Fruit fly (Drosophila melanogaster) whole organism, embryonic: ENCODE results near the gene wdb.
A peak's percentile ranks its signal among the peaks of the same experiment; 100 is the strongest.

Source experiments
- Atf3 ChIP-seq: fragments of 200-800 bp; sonication (Bioruptor generic); optimal IDR thresholded peaks from 3 replicates; lab custom pipeline; 2016; ENCODE audit warnings: missing biosample characterization, missing genetic modification characterization
- Bdp1 ChIP-seq: fragments of 200-800 bp; sonication (Bioruptor generic); optimal IDR thresholded peaks from 3 replicates; lab custom pipeline; 2016; ENCODE audit warnings: missing biosample characterization, missing genetic modification characterization
- BtbVII ChIP-seq: fragments of 200-800 bp; sonication (Bioruptor generic); optimal IDR thresholded peaks from 3 replicates; lab custom pipeline; 2017; ENCODE audit warnings: missing biosample characterization, mild to moderate bottlenecking, missing genetic modification characterization
- CG10274 ChIP-seq: fragments of 200-800 bp; sonication (Bioruptor generic); optimal IDR thresholded peaks from 3 replicates; lab custom pipeline; 2017; ENCODE audit warnings: missing biosample characterization, mild to moderate bottlenecking, missing genetic modification characterization
- CG11093 ChIP-seq: fragments of 200-800 bp; sonication (Bioruptor generic); IDR thresholded peaks from 3 replicates; pipeline ENCODE4 v1.3.6; 2022; ENCODE audit warnings: missing biosample characterization, missing genetic modification characterization
- CG12744 ChIP-seq: fragments of 200-800 bp; sonication (Bioruptor generic); optimal IDR thresholded peaks from 2 replicates; lab custom pipeline; 2016; ENCODE audit warnings: missing biosample characterization, missing genetic modification characterization
- CG13424 ChIP-seq: fragments of 200-800 bp; sonication (Bioruptor generic); optimal IDR thresholded peaks from 2 replicates; lab custom pipeline; 2019; ENCODE audit warnings: missing biosample characterization, mild to moderate bottlenecking, missing genetic modification characterization, moderate library complexity
- CG13624 ChIP-seq: fragments of 200-800 bp; sonication (Bioruptor generic); optimal IDR thresholded peaks from 2 replicates; lab custom pipeline; 2016; ENCODE audit warnings: missing biosample characterization, missing genetic modification characterization
- CG14441 ChIP-seq: fragments of 200-800 bp; sonication (Bioruptor generic); IDR thresholded peaks from 2 replicates; pipeline ENCODE4 v1.3.6; 2022; ENCODE audit warnings: missing biosample characterization, missing genetic modification characterization
- CG15514 ChIP-seq: fragments of 200-800 bp; sonication (Bioruptor generic); optimal IDR thresholded peaks from 3 replicates; lab custom pipeline; 2017; ENCODE audit warnings: missing biosample characterization, missing genetic modification characterization, mild to moderate bottlenecking, moderate library complexity, missing genetic modification reagents
- CG15601 ChIP-seq: fragments of 200-800 bp; sonication (Bioruptor generic); optimal IDR thresholded peaks from 3 replicates; lab custom pipeline; 2019; ENCODE audit warnings: missing biosample characterization, mild to moderate bottlenecking, missing genetic modification characterization, moderate library complexity
- CG1603 ChIP-seq: fragments of 200-800 bp; sonication (Bioruptor generic); optimal IDR thresholded peaks from 2 replicates; lab custom pipeline; 2019; ENCODE audit warnings: missing biosample characterization, mild to moderate bottlenecking, missing genetic modification characterization, moderate library complexity
- CG16863 ChIP-seq: fragments of 200-800 bp; sonication (Bioruptor generic); optimal IDR thresholded peaks from 3 replicates; lab custom pipeline; 2016; ENCODE audit warnings: missing biosample characterization, missing genetic modification characterization
- CG18476 ChIP-seq: fragments of 200-800 bp; sonication (Bioruptor generic); optimal IDR thresholded peaks from 2 replicates; lab custom pipeline; 2016; ENCODE audit warnings: missing biosample characterization, mild to moderate bottlenecking, missing genetic modification characterization
- CG32532 ChIP-seq: fragments of 200-800 bp; sonication (Bioruptor generic); IDR thresholded peaks from 2 replicates; pipeline ENCODE4 v1.3.6; 2022; ENCODE audit warnings: missing biosample characterization, missing genetic modification characterization
- CG4820 ChIP-seq: fragments of 200-800 bp; sonication (Bioruptor generic); optimal IDR thresholded peaks from 3 replicates; lab custom pipeline; 2016; ENCODE audit warnings: missing biosample characterization, missing genetic modification characterization
- CG5245 ChIP-seq: fragments of 200-800 bp; sonication (Bioruptor generic); optimal IDR thresholded peaks from 3 replicates; lab custom pipeline; 2016; ENCODE audit warnings: missing biosample characterization, missing genetic modification characterization
- CG6272 ChIP-seq: fragments of 200-800 bp; sonication (Bioruptor generic); IDR thresholded peaks from 2 replicates; pipeline ENCODE4 v1.3.6; 2022; ENCODE audit warnings: missing biosample characterization, missing genetic modification characterization
- CG7357 ChIP-seq: fragments of 200-800 bp; sonication (Bioruptor generic); IDR thresholded peaks from 3 replicates; pipeline ENCODE4 v1.3.6; 2022; ENCODE audit warnings: missing biosample characterization, missing genetic modification characterization
- Dad ChIP-seq: fragments of 200-800 bp; sonication (Bioruptor generic); optimal IDR thresholded peaks from 3 replicates; lab custom pipeline; 2016; ENCODE audit warnings: missing biosample characterization, missing genetic modification characterization
- ERR ChIP-seq: fragments of 200-800 bp; sonication (Bioruptor generic); optimal IDR thresholded peaks from 2 replicates; lab custom pipeline; 2016; ENCODE audit warnings: missing biosample characterization, missing genetic modification characterization
- Ets97D ChIP-seq: fragments of 200-800 bp; sonication (Bioruptor generic); optimal IDR thresholded peaks from 3 replicates; lab custom pipeline; 2016; ENCODE audit warnings: missing biosample characterization, missing genetic modification characterization
- Fer2 ChIP-seq: fragments of 200-800 bp; sonication (Bioruptor generic); optimal IDR thresholded peaks from 2 replicates; lab custom pipeline; 2018; ENCODE audit warnings: missing biosample characterization, mild to moderate bottlenecking, missing genetic modification characterization, moderate library complexity
- Fer3 ChIP-seq: fragments of 200-800 bp; sonication (Bioruptor generic); optimal IDR thresholded peaks from 2 replicates; lab custom pipeline; 2018; ENCODE audit warnings: missing biosample characterization, mild to moderate bottlenecking, missing genetic modification characterization, moderate library complexity
- HmgZ ChIP-seq: fragments of 200-800 bp; sonication (Bioruptor generic); optimal IDR thresholded peaks from 2 replicates; lab custom pipeline; 2018; ENCODE audit warnings: missing biosample characterization, mild to moderate bottlenecking, missing genetic modification characterization
- Hsf ChIP-seq: fragments of 200-800 bp; sonication (Bioruptor generic); optimal IDR thresholded peaks from 3 replicates; lab custom pipeline; 2016; ENCODE audit warnings: missing biosample characterization, missing genetic modification characterization
- NK7.1 ChIP-seq: fragments of 200-800 bp; sonication (Bioruptor generic); optimal IDR thresholded peaks from 3 replicates; lab custom pipeline; 2016; ENCODE audit warnings: missing biosample characterization, missing genetic modification characterization
- NfI ChIP-seq: fragments of 200-800 bp; sonication (Bioruptor generic); optimal IDR thresholded peaks from 3 replicates; lab custom pipeline; 2018; ENCODE audit warnings: missing biosample characterization, mild to moderate bottlenecking, missing genetic modification characterization, moderate library complexity
- Six4 ChIP-seq: fragments of 200-800 bp; sonication (Bioruptor generic); optimal IDR thresholded peaks from 2 replicates; lab custom pipeline; 2016; ENCODE audit warnings: missing biosample characterization, missing genetic modification characterization
- Trl ChIP-seq, 3 experiments: fragments of >200 bp in 2 of 3; fragments of 200-800 bp in 1 of 3; sonication (Bioruptor generic) in 1 of 3; optimal IDR thresholded peaks; 2 replicates in 1 of 3; 3 replicates in 2 of 3; lab custom pipeline; 2016 to 2017; ENCODE audit warnings: missing biosample characterization in 1 of 3, missing genetic modification characterization in 1 of 3
- ab ChIP-seq: fragments of 200-800 bp; sonication (Bioruptor generic); optimal IDR thresholded peaks from 2 replicates; lab custom pipeline; 2016; ENCODE audit warnings: missing biosample characterization, missing genetic modification characterization
- az2 ChIP-seq: fragments of 200-800 bp; sonication (Bioruptor generic); optimal IDR thresholded peaks from 3 replicates; lab custom pipeline; 2016; ENCODE audit warnings: missing biosample characterization, missing genetic modification characterization
- bcd ChIP-seq: fragments of 200-800 bp; sonication (Bioruptor generic); optimal IDR thresholded peaks from 2 replicates; lab custom pipeline; 2017; ENCODE audit warnings: missing biosample characterization, mild to moderate bottlenecking, missing genetic modification characterization
- cg ChIP-seq: fragments of 200-800 bp; sonication (Bioruptor generic); optimal IDR thresholded peaks from 3 replicates; lab custom pipeline; 2019; ENCODE audit warnings: missing biosample characterization, mild to moderate bottlenecking, missing genetic modification characterization, moderate library complexity
- croc ChIP-seq: fragments of 200-800 bp; sonication (Bioruptor generic); conservative IDR thresholded peaks from 3 replicates; pipeline ENCODE4 v1.3.6; 2022; ENCODE audit warnings: missing biosample characterization, missing genetic modification characterization
- crp ChIP-seq, 2 experiments: fragments of 200-800 bp; sonication (Bioruptor generic); optimal IDR thresholded peaks; 2 replicates in 1 of 2; 3 replicates in 1 of 2; lab custom pipeline; 2017; ENCODE audit warnings: missing biosample characterization in 2 of 2, missing genetic modification characterization in 2 of 2, mild to moderate bottlenecking in 1 of 2, moderate library complexity in 1 of 2
- fd64A ChIP-seq: fragments of 200-800 bp; sonication (Bioruptor generic); optimal IDR thresholded peaks from 3 replicates; lab custom pipeline; 2018; ENCODE audit warnings: missing biosample characterization, mild to moderate bottlenecking, missing genetic modification characterization
- gcm2 ChIP-seq: fragments of 200-800 bp; sonication (Bioruptor generic); optimal IDR thresholded peaks from 2 replicates; lab custom pipeline; 2016; ENCODE audit warnings: missing biosample characterization, missing genetic modification characterization
- insv ChIP-seq, 2 experiments: fragments of 200-800 bp; sonication (Bioruptor generic); optimal IDR thresholded peaks; 3 replicates each; lab custom pipeline; 2016 to 2018; ENCODE audit warnings: missing biosample characterization in 2 of 2, missing genetic modification characterization in 2 of 2
- lbe ChIP-seq: fragments of 200-800 bp; sonication (Bioruptor generic); optimal IDR thresholded peaks from 2 replicates; lab custom pipeline; 2016; ENCODE audit warnings: missing biosample characterization, mild to moderate bottlenecking, missing genetic modification characterization
- lilli ChIP-seq: fragments of 200-800 bp; sonication (Bioruptor generic); optimal IDR thresholded peaks from 3 replicates; lab custom pipeline; 2016; ENCODE audit warnings: missing biosample characterization, missing genetic modification characterization
- mld ChIP-seq: fragments of 200-800 bp; sonication (Bioruptor generic); IDR thresholded peaks from 3 replicates; pipeline ENCODE4 v1.3.6; 2022; ENCODE audit warnings: missing biosample characterization, missing genetic modification characterization; ENCODE audit not compliant: partially characterized antibody
- pzg ChIP-seq: fragments of 200-800 bp; sonication (Bioruptor generic); optimal IDR thresholded peaks from 3 replicates; lab custom pipeline; 2018; ENCODE audit warnings: missing biosample characterization, mild to moderate bottlenecking, missing genetic modification characterization, moderate library complexity
- repo ChIP-seq: fragments of 200-800 bp; sonication (Bioruptor generic); optimal IDR thresholded peaks from 2 replicates; lab custom pipeline; 2016; ENCODE audit warnings: missing biosample characterization, missing genetic modification characterization
- salm ChIP-seq: fragments of 200-800 bp; sonication (Bioruptor generic); optimal IDR thresholded peaks from 2 replicates; lab custom pipeline; 2018; ENCODE audit warnings: missing biosample characterization, mild to moderate bottlenecking, missing genetic modification characterization
- sens ChIP-seq: fragments of 200-800 bp; sonication (Bioruptor generic); peaks from one replicate; lab custom pipeline; 2016; ENCODE audit warnings: missing biosample characterization, missing genetic modification characterization
- slou ChIP-seq: fragments of 200-800 bp; sonication (Bioruptor generic); optimal IDR thresholded peaks from 3 replicates; lab custom pipeline; 2016; ENCODE audit warnings: missing biosample characterization, missing genetic modification characterization
- ssp ChIP-seq: fragments of 200-800 bp; sonication (Bioruptor generic); IDR thresholded peaks from 2 replicates; pipeline ENCODE4 v1.3.6; 2022; ENCODE audit warnings: missing biosample characterization, missing genetic modification characterization
- tup ChIP-seq: fragments of 200-800 bp; sonication (Bioruptor generic); optimal IDR thresholded peaks from 2 replicates; lab custom pipeline; 2016; ENCODE audit warnings: missing biosample characterization, mild to moderate bottlenecking, missing genetic modification characterization, moderate library complexity
- vfl ChIP-seq: fragments of 200-800 bp; sonication (Bioruptor generic); optimal IDR thresholded peaks from 2 replicates; lab custom pipeline; 2016; ENCODE audit warnings: missing biosample characterization, missing genetic modification characterization

wdb gene

dm6 chr3R:27581890-27582487 lies at the start of gene wdb (continued):
- TF ChIP-seq BtbVII (GFP tag; lab: Kevin White, UChicago): no peak
- no peak for TF ChIP-seq Trl (optimal IDR thresholded peaks at IDR 0.05; lab: Kevin White, UChicago)
- peak; percentile 50 for TF ChIP-seq Trl (GFP tag; optimal IDR thresholded peaks at IDR 0.05; lab: Kevin White, UChicago)
- TF ChIP-seq vfl: peak; percentile 52
- peak; percentile 28 for TF ChIP-seq CG4820 (GFP tag; lab: Kevin White, UChicago)
- TF ChIP-seq Dad (GFP tag; lab: Kevin White, UChicago): peak; percentile 47
- peak; percentile 29 for TF ChIP-seq repo (GFP tag; lab: Kevin White, UChicago)
- TF ChIP-seq CG18476 (GFP tag; lab: Kevin White, UChicago): peak; percentile 42
- peak; percentile 45 for TF ChIP-seq az2 (GFP tag; lab: Kevin White, UChicago)
- TF ChIP-seq CG14441 (GFP tag; lab: Robert Waterston, UW): no peak
- TF ChIP-seq CG15514: peak; percentile 16
- peak; percentile 27 for TF ChIP-seq Hsf (GFP tag; lab: Kevin White, UChicago)
- no peak for TF ChIP-seq CG1603 (tag; lab: Kevin White, UChicago)
- TF ChIP-seq tup (GFP tag; lab: Kevin White, UChicago): no peak
- peak; percentile 51 for TF ChIP-seq CG13624 (GFP tag; lab: Kevin White, UChicago)
- TF ChIP-seq CG5245 (GFP tag; lab: Kevin White, UChicago): peak; percentile 32
- TF ChIP-seq Six4 (GFP tag; lab: Kevin White, UChicago): peak; percentile 24
- peak; percentile 36 for TF ChIP-seq pzg (GFP tag; lab: Kevin White, UChicago)
- peak; percentile 62 for TF ChIP-seq NfI (GFP tag; lab: Kevin White, UChicago)
- TF ChIP-seq ERR (GFP tag; lab: Kevin White, UChicago): peak; percentile 15
- no peak for TF ChIP-seq CG10274 (GFP tag; lab: Kevin White, UChicago)
- peak; percentile 8 for TF ChIP-seq Ets97D (GFP tag; lab: Kevin White, UChicago)
- TF ChIP-seq lbe (GFP tag; lab: Kevin White, UChicago): peak; percentile 10
- peak; percentile 83 for TF ChIP-seq Atf3 (GFP tag; lab: Kevin White, UChicago)
- TF ChIP-seq insv (GFP tag; optimal IDR thresholded peaks at IDR 0.05; lab: Kevin White, UChicago): peak in 1 of 2 experiments; percentile 48
- TF ChIP-seq Fer3: peak; percentile 65
- no peak for TF ChIP-seq mld (GFP tag; lab: Robert Waterston, UW)
- TF ChIP-seq salm: no peak
- TF ChIP-seq slou: peak; percentile 9
- TF ChIP-seq CG13424 (tag; lab: Kevin White, UChicago): peak; percentile 31
- TF ChIP-seq crp (GFP tag; optimal IDR thresholded peaks at IDR 0.05; lab: Kevin White, UChicago): no peak
- TF ChIP-seq fd64A: no peak
- TF ChIP-seq CG32532 (GFP tag; lab: Robert Waterston, UW): no peak
- TF ChIP-seq CG15601 (tag; lab: Kevin White, UChicago): no peak
- peak; percentile 24 for TF ChIP-seq cg (GFP tag; lab: Kevin White, UChicago)
- peak; percentile 54 for TF ChIP-seq bcd (GFP tag; lab: Kevin White, UChicago)
- TF ChIP-seq sens (GFP tag; lab: Kevin White, UChicago): peak; percentile 81
- TF ChIP-seq CG16863 (GFP tag; lab: Kevin White, UChicago): peak; percentile 31
- TF ChIP-seq HmgZ (tag; lab: Kevin White, UChicago): peak; percentile 22
- no peak for TF ChIP-seq ab (GFP tag; lab: Kevin White, UChicago)
- TF ChIP-seq gcm2 (GFP tag; lab: Kevin White, UChicago): peak; percentile 15
- TF ChIP-seq Fer2 (tag; lab: Kevin White, UChicago): peak; percentile 38
- TF ChIP-seq croc (GFP tag; lab: Robert Waterston, UW): no peak
- peak; percentile 73 for TF ChIP-seq lilli (GFP tag; lab: Kevin White, UChicago)
- TF ChIP-seq CG11093: peak; percentile 52; the same call in 2 of the 3 replicates
- TF ChIP-seq NK7.1 (GFP tag; lab: Kevin White, UChicago): peak; percentile 10
- peak; percentile 56 for TF ChIP-seq CG12744
- no peak for TF ChIP-seq ssp (GFP tag; lab: Robert Waterston, UW)
- TF ChIP-seq CG7357 (GFP tag; lab: Robert Waterston, UW): peak; percentile 61; the same call in 2 of the 3 replicates
- TF ChIP-seq CG6272 (GFP tag; lab: Robert Waterston, UW): peak; percentile 33; the same call in 1 of the 2 replicates
- TF ChIP-seq Bdp1 (GFP tag; lab: Kevin White, UChicago): peak; percentile 17
